Worm (Caenorhabditis elegans): ENCODE results near the gene F11G11.4.

ce11 chrII:4867476-4867875, 7.1 kb downstream of the F11G11.4 start, which contains the start of gene col-17:
- TF ChIP-seq elt-1 (tag; optimal IDR thresholded peaks at IDR 0.05; ENCODE audit: borderline replicate concordance, insufficient read depth) (no peak), unc-62 (GFP tag; optimal IDR thresholded peaks at IDR 0.05) (no peak), unc-39 (tag; optimal IDR thresholded peaks at IDR 0.05) (no peak), ztf-11 (tag; optimal IDR thresholded peaks at IDR 0.05) (no peak), cnd-1 (tag; optimal IDR thresholded peaks at IDR 0.05) (no peak), hlh-1 (tag; optimal IDR thresholded peaks at IDR 0.05) (no peak), bed-3 (GFP tag; optimal IDR thresholded peaks at IDR 0.05) (no peak), mep-1 (tag; optimal IDR thresholded peaks at IDR 0.05) (no peak), blmp-1 (tag; optimal IDR thresholded peaks at IDR 0.05) (no peak), elt-3 (tag; optimal IDR thresholded peaks at IDR 0.05) (no peak), ces-1 (GFP tag; optimal IDR thresholded peaks at IDR 0.05) (no peak)

Data from whole organism, mixed stage, embryonic.